Fruit fly (Drosophila melanogaster): ENCODE data around the gene Ctr9.

DNA sequence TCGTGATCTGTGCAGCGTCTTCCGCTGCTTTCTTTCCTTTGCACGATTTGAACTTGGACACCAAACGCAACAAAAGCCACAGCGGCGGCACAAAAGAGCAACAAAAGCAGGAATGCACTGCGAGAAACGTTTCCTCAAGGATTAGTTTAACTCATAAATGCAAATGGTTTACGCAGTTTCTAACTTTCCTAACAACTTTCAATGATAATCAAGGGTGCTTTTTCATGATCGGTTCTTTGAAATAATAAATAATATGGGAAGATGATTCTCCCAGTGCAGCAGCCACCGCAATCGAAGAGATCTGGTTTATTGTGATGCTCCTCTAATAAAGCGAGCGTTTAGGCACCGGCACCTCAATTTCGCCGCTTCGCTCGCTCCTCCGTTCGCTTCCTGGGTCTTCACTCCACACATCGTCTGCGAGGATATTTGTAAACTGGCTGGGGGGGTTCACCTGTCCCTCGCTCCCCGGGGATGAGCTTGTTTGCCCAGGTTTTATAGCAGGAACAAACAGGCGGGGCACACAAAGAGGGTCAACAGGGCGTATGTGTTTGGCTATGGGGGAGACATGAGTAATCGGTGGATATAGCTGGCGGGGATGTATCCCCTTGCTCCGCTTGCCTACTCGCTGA, 12.2 kb downstream of the Ctr9 start:
- TF ChIP-seq CG5204 (GFP tag; optimal IDR thresholded peaks at IDR 0.05) (no peak), Mnt (GFP tag; optimal IDR thresholded peaks at IDR 0.05) (no peak), CG1620 (GFP tag; optimal IDR thresholded peaks at IDR 0.05) (no peak), CG33017 (tag; optimal IDR thresholded peaks at IDR 0.05) (no peak), CG14711 (tag; optimal IDR thresholded peaks at IDR 0.05) (no peak), CG12768 (GFP tag; optimal IDR thresholded peaks at IDR 0.05) (no peak), CG11617 (GFP tag; optimal IDR thresholded peaks at IDR 0.05) (no peak), CG7101 (tag; optimal IDR thresholded peaks at IDR 0.05) (no peak), ovo (GFP tag; optimal IDR thresholded peaks at IDR 0.05) (no peak), cnc (optimal IDR thresholded peaks at IDR 0.05) (no peak), toe (GFP tag; optimal IDR thresholded peaks at IDR 0.05) (no peak), bab1 (GFP tag; optimal IDR thresholded peaks at IDR 0.05) (no peak), kay (GFP tag; ENCODE audit: borderline replicate concordance) (no peak)

Measured in whole organism, adult.